Worm (Caenorhabditis elegans): Measurements from ENCODE around the gene T28H10.2.

- no peak for TF ChIP-seq unc-55 (GFP tag; optimal IDR thresholded peaks at IDR 0.05)
- TF ChIP-seq ets-4 (tag; optimal IDR thresholded peaks at IDR 0.05): no peak
- no peak for TF ChIP-seq ceh-31 (tag; optimal IDR thresholded peaks at IDR 0.05)
Measured at ce11 chrV:12503494-12503893, 9.3 kb downstream of the T28H10.2 start, which contains the start of gene T28H10.1.
